Worm (Caenorhabditis elegans): ENCODE results near the gene clec-199.

- TF ChIP-seq aly-2 (tag; optimal IDR thresholded peaks at IDR 0.05) (no peak), pha-4 (tag; optimal IDR thresholded peaks at IDR 0.05) (no peak), ztf-4 (tag; optimal IDR thresholded peaks at IDR 0.05) (no peak), ama-1 (optimal IDR thresholded peaks at IDR 0.05) (no peak), ceh-16 (tag; optimal IDR thresholded peaks at IDR 0.05) (no peak), nhr-25 (tag; optimal IDR thresholded peaks at IDR 0.05) (no peak), zag-1 (tag; optimal IDR thresholded peaks at IDR 0.05) (no peak), nfya-1 (tag; optimal IDR thresholded peaks at IDR 0.05; ENCODE audit: insufficient read depth) (no peak), nhr-237 (tag; optimal IDR thresholded peaks at IDR 0.05) (no peak), elt-1 (tag; optimal IDR thresholded peaks at IDR 0.05) (no peak), egl-27 (tag; optimal IDR thresholded peaks at IDR 0.05) (no peak), snpc-4 (tag; optimal IDR thresholded peaks at IDR 0.05) (no peak), unc-39 (tag; optimal IDR thresholded peaks at IDR 0.05) (no peak)
Observed at ce11 chrIV:17387442-17387967, 35.8 kb downstream of the clec-199 start, which contains the start of gene T02D1.8.
